Worm (Caenorhabditis elegans): ENCODE results near the gene C18A11.2.

The C18A11.2 gene

ce11 chrX:8069293-8069692, 1.9 kb downstream of the C18A11.2 start, which contains the start of gene C18A11.1:
Gene C18A11.1 (plus strand): TSS chrX:8069328.
- no peak for TF ChIP-seq pag-3 (tag; optimal IDR thresholded peaks at IDR 0.05; ENCODE audit: borderline replicate concordance, insufficient read depth)
- TF ChIP-seq egl-13 (tag; optimal IDR thresholded peaks at IDR 0.05): no peak
- peak; percentile 23 for TF ChIP-seq lin-14 (GFP tag; optimal IDR thresholded peaks at IDR 0.05)
- TF ChIP-seq dpl-1 (GFP tag; optimal IDR thresholded peaks at IDR 0.05): peak in 2 of 3 experiments; percentile 6 to 33
- TF ChIP-seq mdl-1 (tag; optimal IDR thresholded peaks at IDR 0.05): peak in 1 of 2 experiments; percentile 25
- TF ChIP-seq nhr-71 (tag; optimal IDR thresholded peaks at IDR 0.05): peak; percentile 49
- TF ChIP-seq zip-4 (GFP tag; optimal IDR thresholded peaks at IDR 0.05): peak; percentile 79
- TF ChIP-seq fkh-4 (tag; optimal IDR thresholded peaks at IDR 0.05; ENCODE audit: borderline replicate concordance): no peak
- no peak for TF ChIP-seq C34B4.2 (tag; optimal IDR thresholded peaks at IDR 0.05)
- TF ChIP-seq isw-1 (GFP tag; IDR thresholded peaks at IDR 0.05): no peak
- TF ChIP-seq jun-1 (tag; optimal IDR thresholded peaks at IDR 0.05): peak; percentile 2
- TF ChIP-seq nhr-20 (tag; optimal IDR thresholded peaks at IDR 0.05): peak; percentile 61
- peak; percentile 26 for TF ChIP-seq nhr-90 (tag; optimal IDR thresholded peaks at IDR 0.05; ENCODE audit: poor library complexity)
- TF ChIP-seq efl-1 (optimal IDR thresholded peaks at IDR 0.05): no peak
- TF ChIP-seq efl-1 (GFP tag; optimal IDR thresholded peaks at IDR 0.05 in 1 of 2): peak in 1 of 2 experiments; percentile 92
- peak; percentile 92 for TF ChIP-seq elt-2 (tag; optimal IDR thresholded peaks at IDR 0.05)
- TF ChIP-seq skn-1 (tag; optimal IDR thresholded peaks at IDR 0.05): peak; percentile 20
- no peak for TF ChIP-seq lir-3 (tag; optimal IDR thresholded peaks at IDR 0.05; ENCODE audit: poor library complexity)
- no peak for TF ChIP-seq hlh-4 (tag; optimal IDR thresholded peaks at IDR 0.05)
- TF ChIP-seq lin-35 (GFP tag; optimal IDR thresholded peaks at IDR 0.05): peak in 1 of 2 experiments; percentile 47

- TF ChIP-seq elt-2 (tag; optimal IDR thresholded peaks at IDR 0.05) (peak; percentile 6), efl-1 (optimal IDR thresholded peaks at IDR 0.05) (no peak), efl-1 (GFP tag; optimal IDR thresholded peaks at IDR 0.05 in 1 of 2) (no peak), unc-98 (GFP tag; IDR thresholded peaks at IDR 0.05) (no peak), snu-23 (GFP tag; optimal IDR thresholded peaks at IDR 0.05) (no peak)
Measured at ce11 chrX:8074527-8074926, 7.2 kb downstream of the C18A11.2 start.

ce11 chrX:8077748-8078147, 10.4 kb downstream of the C18A11.2 start, which contains the start of gene C46F2.1:
Gene C46F2.1 (plus strand): TSS chrX:8078048.
- TF ChIP-seq sptf-1 (tag; optimal IDR thresholded peaks at IDR 0.05) (no peak), nhr-85 (tag) (peak; percentile 36), efl-1 (optimal IDR thresholded peaks at IDR 0.05) (no peak), efl-1 (GFP tag; optimal IDR thresholded peaks at IDR 0.05 in 1 of 2) (peak in 1 of 2 experiments; percentile 49)

ce11 chrX:8078374-8078773, 11.0 kb downstream of the C18A11.2 start:
- TF ChIP-seq lsy-2 (tag; optimal IDR thresholded peaks at IDR 0.05): no peak
- TF ChIP-seq alr-1 (tag; optimal IDR thresholded peaks at IDR 0.05; ENCODE audit: borderline replicate concordance): no peak
- no peak for TF ChIP-seq mef-2 (tag; optimal IDR thresholded peaks at IDR 0.05)
- no peak for TF ChIP-seq ceh-63 (GFP tag; optimal IDR thresholded peaks at IDR 0.05)
- no peak for TF ChIP-seq egl-27 (tag; optimal IDR thresholded peaks at IDR 0.05)
- TF ChIP-seq isw-1 (GFP tag; IDR thresholded peaks at IDR 0.05): no peak
- TF ChIP-seq nhr-237 (tag; optimal IDR thresholded peaks at IDR 0.05): no peak
- no peak for TF ChIP-seq zip-4 (GFP tag; optimal IDR thresholded peaks at IDR 0.05)
- TF ChIP-seq sptf-1 (tag; optimal IDR thresholded peaks at IDR 0.05): no peak
- TF ChIP-seq lir-3 (tag; optimal IDR thresholded peaks at IDR 0.05; ENCODE audit: poor library complexity): no peak
- no peak for TF ChIP-seq ama-1 (optimal IDR thresholded peaks at IDR 0.05)
- no peak for TF ChIP-seq fkh-4 (tag; optimal IDR thresholded peaks at IDR 0.05; ENCODE audit: borderline replicate concordance)
- no peak for TF ChIP-seq egl-13 (tag; optimal IDR thresholded peaks at IDR 0.05)
- TF ChIP-seq irx-1 (tag; optimal IDR thresholded peaks at IDR 0.05): no peak
- TF ChIP-seq fos-1 (tag; optimal IDR thresholded peaks at IDR 0.05): no peak
- TF ChIP-seq lin-35 (GFP tag; optimal IDR thresholded peaks at IDR 0.05): no peak
- TF ChIP-seq nhr-76 (tag; optimal IDR thresholded peaks at IDR 0.05): no peak
- no peak for TF ChIP-seq ztf-11 (tag; optimal IDR thresholded peaks at IDR 0.05)
- TF ChIP-seq mep-1 (tag; optimal IDR thresholded peaks at IDR 0.05): no peak

Measured in whole organism, L1 larva.